Worm (Caenorhabditis elegans) whole organism, young adult: ENCODE data around the gene utp-20.

Experiments used
- B0019.2 ChIP-seq: fragments of 200-800 bp; sonication (Bioruptor generic); conservative IDR thresholded peaks from 2 replicates; pipeline ENCODE4 v1.3.6; 2022; ENCODE audit warnings: missing genetic modification reagents, missing genetic modification characterization, missing compliant biosample characterization
- D2030.7 ChIP-seq: fragments of 200-800 bp; sonication (Bioruptor generic); IDR thresholded peaks from 2 replicates; pipeline ENCODE4 v1.3.6; 2022; ENCODE audit warnings: missing genetic modification reagents, missing genetic modification characterization, missing compliant biosample characterization
- F23B12.7 ChIP-seq: sonication (generic microtip); optimal IDR thresholded peaks from 2 replicates; lab custom pipeline; 2017; ENCODE audit warnings: missing genetic modification characterization, mild to moderate bottlenecking, missing compliant biosample characterization, antibody characterized with exemption, moderate library complexity; ENCODE audit not compliant: insufficient read depth
- F33H1.4 ChIP-seq: fragments of 200-800 bp; sonication (Bioruptor generic); IDR thresholded peaks from 2 replicates; pipeline ENCODE4 v1.3.6; 2022; ENCODE audit warnings: missing genetic modification reagents, missing genetic modification characterization, missing compliant biosample characterization
- F37B4.10 ChIP-seq: fragments of 200-800 bp; sonication (Bioruptor generic); IDR thresholded peaks from 2 replicates; pipeline ENCODE4 v1.3.6; 2022; ENCODE audit warnings: missing genetic modification characterization, missing compliant biosample characterization
- F55B11.4 ChIP-seq: sonication (generic microtip); optimal IDR thresholded peaks from 2 replicates; lab custom pipeline; 2016; ENCODE audit warnings: missing compliant biosample characterization, missing genetic modification characterization, borderline replicate concordance; ENCODE audit not compliant: insufficient read depth
- F57A8.1 ChIP-seq: fragments of 200-800 bp; sonication (Bioruptor generic); optimal IDR thresholded peaks from 2 replicates; lab custom pipeline; 2018; ENCODE audit warnings: mild to moderate bottlenecking, missing genetic modification characterization, moderate library complexity, missing compliant biosample characterization
- F57C9.4 ChIP-seq: sonication (generic microtip); optimal IDR thresholded peaks from 2 replicates; lab custom pipeline; 2017; ENCODE audit warnings: mild to moderate bottlenecking, missing genetic modification characterization, missing compliant biosample characterization
- Y56A3A.18 ChIP-seq: fragments of 200-800 bp; sonication (Bioruptor generic); IDR thresholded peaks from 2 replicates; pipeline ENCODE4 v1.3.6; 2022; ENCODE audit warnings: missing genetic modification reagents, missing genetic modification characterization, missing compliant biosample characterization
- Y67H2A.10 ChIP-seq: fragments of 200-800 bp; sonication (Bioruptor generic); conservative IDR thresholded peaks from 2 replicates; pipeline ENCODE4 v1.3.6; 2022; ENCODE audit warnings: missing genetic modification reagents, missing genetic modification characterization, missing compliant biosample characterization
- akir-1 ChIP-seq: fragments of 200-800 bp; sonication (Bioruptor generic); optimal IDR thresholded peaks from 2 replicates; lab custom pipeline; 2018; ENCODE audit warnings: mild to moderate bottlenecking, missing genetic modification characterization, moderate library complexity, missing compliant biosample characterization
- aptf-2 ChIP-seq: fragments of 200-800 bp; sonication (Bioruptor generic); conservative IDR thresholded peaks from 2 replicates; pipeline ENCODE4 v1.3.6; 2022; ENCODE audit warnings: missing genetic modification reagents, missing genetic modification characterization, missing compliant biosample characterization
- aptf-3 ChIP-seq: fragments of 200-800 bp; sonication (Bioruptor generic); IDR thresholded peaks from 2 replicates; pipeline ENCODE4 v1.3.6; 2022; ENCODE audit warnings: missing genetic modification characterization, missing compliant biosample characterization
- athp-1 ChIP-seq: sonication (generic microtip); optimal IDR thresholded peaks from 2 replicates; lab custom pipeline; 2017; ENCODE audit warnings: mild to moderate bottlenecking, missing genetic modification characterization, missing compliant biosample characterization
- attf-3 ChIP-seq: fragments of 200-800 bp; sonication (Bioruptor generic); conservative IDR thresholded peaks from 2 replicates; pipeline ENCODE4 v1.3.6; 2022; ENCODE audit warnings: missing genetic modification reagents, missing genetic modification characterization, missing compliant biosample characterization
- ccch-3 ChIP-seq: fragments of 200-800 bp; sonication (Bioruptor generic); optimal IDR thresholded peaks from 2 replicates; lab custom pipeline; 2018; ENCODE audit warnings: mild to moderate bottlenecking, missing genetic modification characterization, missing compliant biosample characterization
- cebp-1 ChIP-seq, 2 experiments: fragments of 200-800 bp in 1 of 2; sonication (Bioruptor generic) in 1 of 2; sonication (generic microtip) in 1 of 2; IDR thresholded peaks in 1 of 2; optimal IDR thresholded peaks in 1 of 2; 2 replicates each; pipeline versions ENCODE4 v1.3.6 to Lab custom; 2017 to 2022; ENCODE audit warnings: missing compliant biosample characterization in 2 of 2, missing genetic modification characterization in 2 of 2, mild to moderate bottlenecking in 1 of 2, missing genetic modification reagents in 1 of 2, moderate library complexity in 1 of 2
- ceh-40 ChIP-seq: fragments of 200-800 bp; sonication (Bioruptor generic); IDR thresholded peaks from 2 replicates; pipeline ENCODE4 v1.3.6; 2022; ENCODE audit warnings: missing genetic modification characterization, missing compliant biosample characterization
- ceh-79 ChIP-seq: sonication (generic microtip); optimal IDR thresholded peaks from 2 replicates; lab custom pipeline; 2017; ENCODE audit warnings: mild to moderate bottlenecking, missing genetic modification characterization, missing compliant biosample characterization
- die-1 ChIP-seq: sonication (generic microtip); optimal IDR thresholded peaks from 2 replicates; lab custom pipeline; 2016; ENCODE audit warnings: missing genotype, mild to moderate bottlenecking, missing genetic modification characterization, missing compliant biosample characterization
- dpff-1 ChIP-seq: sonication (generic microtip); optimal IDR thresholded peaks from 2 replicates; lab custom pipeline; 2017; ENCODE audit warnings: mild to moderate bottlenecking, missing genetic modification characterization, missing compliant biosample characterization
- efl-1 ChIP-seq: fragments of 150-350 bp; optimal IDR thresholded peaks from 2 replicates; lab custom pipeline; 2014; ENCODE audit warnings: missing biosample characterization, missing genetic modification reagents, missing genetic modification characterization
- egl-18 ChIP-seq: fragments of 200-800 bp; sonication (Bioruptor generic); IDR thresholded peaks from 2 replicates; pipeline ENCODE4 v1.3.6; 2022; ENCODE audit warnings: missing genetic modification reagents, missing genetic modification characterization, missing compliant biosample characterization
- egl-44 ChIP-seq: fragments of 200-800 bp; sonication (Bioruptor generic); IDR thresholded peaks from 2 replicates; pipeline ENCODE4 v1.3.6; 2022; ENCODE audit warnings: missing genetic modification reagents, missing genetic modification characterization, missing compliant biosample characterization
- ekl-4 ChIP-seq: fragments of 200-800 bp; sonication (Bioruptor generic); IDR thresholded peaks from 2 replicates; pipeline ENCODE4 v1.3.6; 2022; ENCODE audit warnings: missing genetic modification reagents, missing genetic modification characterization, missing compliant biosample characterization
- hlh-12 ChIP-seq: sonication (generic microtip); optimal IDR thresholded peaks from 2 replicates; lab custom pipeline; 2016; ENCODE audit warnings: missing genetic modification characterization, missing compliant biosample characterization
- hlh-26 ChIP-seq: fragments of 200-800 bp; sonication (Bioruptor generic); conservative IDR thresholded peaks from 2 replicates; pipeline ENCODE4 v1.3.6; 2022; ENCODE audit warnings: missing genetic modification reagents, missing genetic modification characterization, missing compliant biosample characterization
- lag-1 ChIP-seq: fragments of 200-800 bp; sonication (Bioruptor generic); IDR thresholded peaks from 2 replicates; pipeline ENCODE4 v1.3.6; 2022; ENCODE audit warnings: missing genetic modification reagents, missing genetic modification characterization, missing compliant biosample characterization
- lin-26 ChIP-seq: fragments of 200-800 bp; sonication (Bioruptor generic); IDR thresholded peaks from 2 replicates; pipeline ENCODE4 v1.3.6; 2022; ENCODE audit warnings: missing genetic modification reagents, missing genetic modification characterization, missing compliant biosample characterization
- lin-35 ChIP-seq, 3 experiments: fragments of 150-350 bp in 2 of 3; sonication (generic microtip) in 1 of 3; optimal IDR thresholded peaks; 2 replicates each; lab custom pipeline; 2014 to 2018; ENCODE audit warnings: missing biosample characterization in 3 of 3, missing genetic modification characterization in 3 of 3, missing genetic modification reagents in 3 of 3
- lir-1 ChIP-seq: fragments of 200-800 bp; sonication (Bioruptor generic); conservative IDR thresholded peaks from 2 replicates; pipeline ENCODE4 v1.3.6; 2022; ENCODE audit warnings: missing genetic modification reagents, missing genetic modification characterization, missing compliant biosample characterization
- madf-3 ChIP-seq: fragments of 200-800 bp; sonication (Bioruptor generic); IDR thresholded peaks from 2 replicates; pipeline ENCODE4 v1.3.6; 2022; ENCODE audit warnings: missing genetic modification reagents, missing genetic modification characterization, missing compliant biosample characterization
- mxl-1 ChIP-seq: sonication (generic microtip); optimal IDR thresholded peaks from 2 replicates; lab custom pipeline; 2016; ENCODE audit warnings: missing genetic modification characterization, missing compliant biosample characterization
- nfya-2 ChIP-seq: fragments of 200-800 bp; sonication (Bioruptor generic); IDR thresholded peaks from 2 replicates; pipeline ENCODE4 v1.3.6; 2022; ENCODE audit warnings: missing genetic modification reagents, missing genetic modification characterization, missing compliant biosample characterization
- nfyb-1 ChIP-seq: fragments of 200-800 bp; sonication (Bioruptor generic); IDR thresholded peaks from 2 replicates; pipeline ENCODE4 v1.3.6; 2022; ENCODE audit warnings: missing genetic modification reagents, missing genetic modification characterization, missing compliant biosample characterization
- nhr-179 ChIP-seq: sonication (generic microtip); optimal IDR thresholded peaks from 2 replicates; lab custom pipeline; 2016; ENCODE audit warnings: mild to moderate bottlenecking, missing genetic modification characterization, missing compliant biosample characterization
- nhr-27 ChIP-seq: fragments of 200-800 bp; sonication (Bioruptor generic); optimal IDR thresholded peaks from 2 replicates; lab custom pipeline; 2018; ENCODE audit warnings: mild to moderate bottlenecking, missing genetic modification characterization, moderate library complexity, missing compliant biosample characterization
- nhr-90 ChIP-seq: sonication (generic microtip); optimal IDR thresholded peaks from 2 replicates; lab custom pipeline; 2016; ENCODE audit warnings: missing genotype, mild to moderate bottlenecking, missing genetic modification characterization, missing compliant biosample characterization
- pha-4 ChIP-seq: fragments of 150-350 bp; sonication (generic microtip); optimal IDR thresholded peaks from 2 replicates; lab custom pipeline; 2014; ENCODE audit warnings: missing biosample characterization, missing genetic modification reagents, missing genetic modification characterization
- rcor-1 ChIP-seq: fragments of 200-800 bp; sonication (Bioruptor generic); IDR thresholded peaks from 2 replicates; pipeline ENCODE4 v1.3.6; 2022; ENCODE audit warnings: missing genetic modification reagents, missing genetic modification characterization, missing compliant biosample characterization
- sea-2 ChIP-seq: fragments of 200-800 bp; sonication (Bioruptor generic); IDR thresholded peaks from 2 replicates; pipeline ENCODE4 v1.3.6; 2022; ENCODE audit warnings: missing genetic modification characterization, missing compliant biosample characterization
- snpc-1.3 ChIP-seq: sonication (generic microtip); optimal IDR thresholded peaks from 2 replicates; lab custom pipeline; 2017; ENCODE audit warnings: missing genetic modification characterization, mild to moderate bottlenecking, missing compliant biosample characterization, antibody characterized with exemption, moderate library complexity, missing genotype, missing genetic modification reagents; ENCODE audit not compliant: insufficient read depth
- snpc-3.4 ChIP-seq: sonication (generic microtip); optimal IDR thresholded peaks from 2 replicates; lab custom pipeline; 2017; ENCODE audit warnings: missing genetic modification characterization, mild to moderate bottlenecking, missing compliant biosample characterization, antibody characterized with exemption, moderate library complexity, missing genotype, missing genetic modification reagents
- sptf-2 ChIP-seq: fragments of 200-800 bp; sonication (Bioruptor generic); optimal IDR thresholded peaks from 2 replicates; lab custom pipeline; 2018; ENCODE audit warnings: mild to moderate bottlenecking, missing genetic modification characterization, missing compliant biosample characterization
- xnd-1 ChIP-seq: sonication (generic microtip); optimal IDR thresholded peaks from 2 replicates; lab custom pipeline; 2016; ENCODE audit warnings: missing genotype, missing genetic modification reagents, missing genetic modification characterization, missing compliant biosample characterization
- zfh-2 ChIP-seq: fragments of 200-800 bp; sonication (Bioruptor generic); conservative IDR thresholded peaks from 2 replicates; pipeline ENCODE4 v1.3.6; 2022; ENCODE audit warnings: missing genetic modification reagents, missing genetic modification characterization, missing compliant biosample characterization
- ztf-28 ChIP-seq: fragments of 200-800 bp; sonication (Bioruptor generic); IDR thresholded peaks from 2 replicates; pipeline ENCODE4 v1.3.6; 2022; ENCODE audit warnings: missing genetic modification reagents, missing genetic modification characterization, missing compliant biosample characterization
- ztf-6 ChIP-seq: fragments of 200-800 bp; sonication (Bioruptor generic); IDR thresholded peaks from 2 replicates; pipeline ENCODE4 v1.3.6; 2022; ENCODE audit warnings: missing genetic modification reagents, missing genetic modification characterization, missing compliant biosample characterization

utp-20 gene

DNA sequence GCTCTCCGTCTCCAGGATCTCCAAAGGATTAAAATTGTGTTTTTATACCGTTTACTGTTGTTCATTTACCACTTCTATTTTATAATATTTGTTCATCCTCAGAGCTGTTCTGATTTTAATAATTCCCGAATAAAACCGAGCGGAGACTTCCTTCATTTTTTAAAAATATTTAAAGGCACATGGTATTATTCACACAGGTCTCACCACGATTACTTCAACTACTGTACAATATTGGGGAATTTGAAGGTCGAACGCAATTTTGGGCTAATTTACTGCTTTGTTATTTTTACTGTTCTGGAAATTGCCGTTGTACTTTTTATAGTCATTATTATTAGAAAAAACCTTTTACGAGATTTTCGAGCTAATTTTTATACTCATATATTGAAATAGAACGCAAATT lies 45.0 kb upstream of the utp-20 start (continued):
- TF ChIP-seq F23B12.7 (tag; lab: Kevin White, UChicago) (peak; percentile 82), cebp-1 (GFP tag; IDR thresholded peaks at IDR 0.05; lab: Robert Waterston, UW) (0 out of 2 replicates have a peak, but pooled peaks have one; percentile 18), cebp-1 (tag; optimal IDR thresholded peaks at IDR 0.05; lab: Kevin White, UChicago) (peak; percentile 50), lag-1 (GFP tag; lab: Robert Waterston, UW) (no peak), B0019.2 (GFP tag; lab: Robert Waterston, UW) (peak; percentile 44; the same call in 1 of the 2 replicates), ceh-40 (0 out of 2 replicates have a peak, but pooled peaks have one; percentile 74), F55B11.4 (tag; lab: Kevin White, UChicago) (no peak), aptf-3 (no peak), Y67H2A.10 (no peak), ceh-79 (tag; lab: Kevin White, UChicago) (no peak), ztf-28 (GFP tag; lab: Robert Waterston, UW) (no peak), nhr-27 (tag; lab: Kevin White, UChicago) (no peak), ekl-4 (GFP tag; lab: Robert Waterston, UW) (peak; percentile 84), nhr-179 (no peak), snpc-1.3 (peak; percentile 82), die-1 (tag; lab: Kevin White, UChicago) (peak; percentile 49), sea-2 (GFP tag; lab: Robert Waterston, UW) (no peak), F33H1.4 (peak; percentile 88), athp-1 (peak; percentile 81), egl-44 (GFP tag; lab: Robert Waterston, UW) (0 out of 2 replicates have a peak, but pooled peaks have one; percentile 48), attf-3 (GFP tag; lab: Robert Waterston, UW) (no peak), mxl-1 (no peak), snpc-3.4 (peak; percentile 42), Y56A3A.18 (GFP tag; lab: Robert Waterston, UW) (no peak), hlh-26 (no peak), efl-1 (GFP tag; lab: Kevin White, UChicago) (no peak), hlh-12 (no peak), F57A8.1 (GFP tag; lab: Kevin White, UChicago) (no peak), ztf-6 (GFP tag; lab: Robert Waterston, UW) (no peak), dpff-1 (tag; lab: Kevin White, UChicago) (no peak), lin-26 (peak; percentile 73), lir-1 (GFP tag; lab: Robert Waterston, UW) (no peak), F37B4.10 (no peak), nfya-2 (GFP tag; lab: Robert Waterston, UW) (no peak), aptf-2 (no peak), ccch-3 (GFP tag; lab: Kevin White, UChicago) (no peak), nfyb-1 (GFP tag; lab: Robert Waterston, UW) (peak; percentile 71), D2030.7 (GFP tag; lab: Robert Waterston, UW) (peak; percentile 73), lin-35 (GFP tag; optimal IDR thresholded peaks at IDR 0.05; lab: Kevin White, UChicago) (no peak), sptf-2 (no peak), madf-3 (GFP tag; lab: Robert Waterston, UW) (peak; percentile 86), xnd-1 (peak; percentile 39), akir-1 (GFP tag; lab: Kevin White, UChicago) (no peak), egl-18 (GFP tag; lab: Robert Waterston, UW) (no peak), rcor-1 (GFP tag; lab: Robert Waterston, UW) (peak; percentile 25; the same call in 1 of the 2 replicates), pha-4 (tag; lab: Kevin White, UChicago) (no peak), nhr-90 (tag; lab: Kevin White, UChicago) (no peak), zfh-2 (no peak), F57C9.4 (tag; lab: Kevin White, UChicago) (no peak)
